Fruit fly (Drosophila melanogaster) whole organism, adult: ENCODE results near the gene CG6106.

Source experiments
- CG12768 ChIP-seq: fragments of 200-800 bp; sonication (Bioruptor generic); optimal IDR thresholded peaks from 2 replicates; lab custom pipeline; 2017; ENCODE audit warnings: missing biosample characterization, missing genetic modification characterization, mild to moderate bottlenecking, moderate library complexity, missing genetic modification reagents
- CG1620 ChIP-seq: fragments of 200-800 bp; sonication (Bioruptor generic); optimal IDR thresholded peaks from 2 replicates; lab custom pipeline; 2016; ENCODE audit warnings: missing biosample characterization, missing genetic modification characterization
- Crg-1 ChIP-seq: fragments of 200-800 bp; sonication (Bioruptor generic); optimal IDR thresholded peaks from 2 replicates; lab custom pipeline; 2016; ENCODE audit warnings: missing biosample characterization, missing genetic modification characterization
- Mnt ChIP-seq: fragments of 200-800 bp; sonication (Bioruptor generic); optimal IDR thresholded peaks from 2 replicates; lab custom pipeline; 2016; ENCODE audit warnings: missing biosample characterization, mild to moderate bottlenecking, missing genetic modification characterization
- bab1 ChIP-seq: fragments of 200-800 bp; sonication (Bioruptor generic); optimal IDR thresholded peaks from 3 replicates; lab custom pipeline; 2019; ENCODE audit warnings: missing biosample characterization, mild to moderate bottlenecking, missing genetic modification characterization, moderate library complexity
- cic ChIP-seq: fragments of 200-800 bp; sonication (Bioruptor generic); optimal IDR thresholded peaks from 2 replicates; lab custom pipeline; 2017; ENCODE audit warnings: missing biosample characterization, mild to moderate bottlenecking, missing genetic modification characterization, moderate library complexity
- cnc ChIP-seq, 2 experiments: fragments of >200 bp; optimal IDR thresholded peaks; 2 replicates each; lab custom pipeline; 2017
- kay ChIP-seq: fragments of 200-800 bp; sonication (Bioruptor generic); peaks from one replicate; lab custom pipeline; 2016; ENCODE audit warnings: missing biosample characterization, missing genetic modification characterization, borderline replicate concordance
- toe ChIP-seq: fragments of 200-800 bp; sonication (Bioruptor generic); optimal IDR thresholded peaks from 2 replicates; lab custom pipeline; 2016; ENCODE audit warnings: missing biosample characterization, missing genetic modification characterization

- TF ChIP-seq bab1 (GFP tag; lab: Kevin White, UChicago) (no peak), CG1620 (GFP tag; lab: Kevin White, UChicago) (no peak), cic (GFP tag; lab: Kevin White, UChicago) (no peak), cnc (optimal IDR thresholded peaks at IDR 0.05; lab: Kevin White, UChicago) (no peak), toe (no peak), kay (GFP tag; lab: Kevin White, UChicago) (no peak), CG12768 (GFP tag; lab: Kevin White, UChicago) (no peak), Crg-1 (GFP tag; lab: Kevin White, UChicago) (no peak), Mnt (GFP tag; lab: Kevin White, UChicago) (no peak)
Measured at dm6 chrX:18356141-18356600, 2.5 kb upstream of the CG6106 start, which contains the start of gene kairos.
